Worm (Caenorhabditis elegans): ENCODE data around the gene col-2.

The col-2 gene

ce11 chrIV:10089777-10090176, 4.5 kb upstream of the col-2 start, which contains the start of gene ttr-39:
TSS of gene ttr-39 (minus strand) at chrIV:10089877.
- TF ChIP-seq sea-1 (GFP tag; conservative IDR thresholded peaks at IDR 0.05) (no peak), pes-1 (GFP tag; IDR thresholded peaks at IDR 0.05) (no peak), ceh-13 (GFP tag; optimal IDR thresholded peaks at IDR 0.05) (no peak), flt-1 (GFP tag; IDR thresholded peaks at IDR 0.05) (no peak)

ce11 chrIV:10084323-10084959, 810 bp downstream of the col-2 start, which contains the start of gene W01B6.8:
TSS of gene W01B6.8 (minus strand) at chrIV:10084373.
- TF ChIP-seq B0310.2 (tag; optimal IDR thresholded peaks at IDR 0.05) (no peak), hmg-4 (GFP tag; optimal IDR thresholded peaks at IDR 0.05) (no peak), ama-1 (optimal IDR thresholded peaks at IDR 0.05) (no peak), ceh-13 (GFP tag; optimal IDR thresholded peaks at IDR 0.05) (no peak), hnd-1 (tag; optimal IDR thresholded peaks at IDR 0.05) (no peak), tbx-37 (GFP tag; conservative IDR thresholded peaks at IDR 0.05) (no peak), tbx-11 (GFP tag; IDR thresholded peaks at IDR 0.05) (no peak), sea-1 (GFP tag; conservative IDR thresholded peaks at IDR 0.05) (0 out of 2 replicates have a peak, but pooled peaks have one; percentile 56)

- TF ChIP-seq ets-7 (tag; optimal IDR thresholded peaks at IDR 0.05) (no peak), tbx-37 (GFP tag; conservative IDR thresholded peaks at IDR 0.05) (no peak), hnd-1 (tag; optimal IDR thresholded peaks at IDR 0.05) (no peak)
Observed at ce11 chrIV:10080816-10081215, 4.4 kb downstream of the col-2 start, which contains the start of gene W01B6.6. TSS of gene W01B6.6 (plus strand) at chrIV:10081116.

- TF ChIP-seq pes-1 (GFP tag; IDR thresholded peaks at IDR 0.05), result no peak
- TF ChIP-seq ama-1 (optimal IDR thresholded peaks at IDR 0.05), result no peak
- no peak for TF ChIP-seq sea-1 (GFP tag; conservative IDR thresholded peaks at IDR 0.05)
- no peak for TF ChIP-seq scrt-1 (GFP tag; IDR thresholded peaks at IDR 0.05)
- no peak for TF ChIP-seq ceh-36 (tag; optimal IDR thresholded peaks at IDR 0.05)
- TF ChIP-seq tra-4 (tag; optimal IDR thresholded peaks at IDR 0.05), result no peak
- TF ChIP-seq tbx-37 (GFP tag; conservative IDR thresholded peaks at IDR 0.05), result no peak
- TF ChIP-seq tbx-11 (GFP tag; IDR thresholded peaks at IDR 0.05), result no peak
- TF ChIP-seq hmg-4 (GFP tag; optimal IDR thresholded peaks at IDR 0.05), result no peak
- no peak for TF ChIP-seq B0310.2 (tag; optimal IDR thresholded peaks at IDR 0.05)
- TF ChIP-seq aly-1 (tag; optimal IDR thresholded peaks at IDR 0.05), result no peak
- TF ChIP-seq ets-7 (tag; optimal IDR thresholded peaks at IDR 0.05), result no peak
- no peak for TF ChIP-seq hnd-1 (tag; optimal IDR thresholded peaks at IDR 0.05)
Observed at ce11 chrIV:10078003-10078402, 7.2 kb downstream of the col-2 start.

ce11 chrIV:10075899-10076298, 9.4 kb downstream of the col-2 start, which contains the start of gene W01B6.5:
TSS of gene W01B6.5 (plus strand) at chrIV:10076199.
- no peak for TF ChIP-seq pes-1 (GFP tag; IDR thresholded peaks at IDR 0.05)
- TF ChIP-seq ceh-36 (tag; optimal IDR thresholded peaks at IDR 0.05), result no peak
- TF ChIP-seq hmg-4 (GFP tag; optimal IDR thresholded peaks at IDR 0.05), result no peak
- TF ChIP-seq tra-4 (tag; optimal IDR thresholded peaks at IDR 0.05), result no peak
- no peak for TF ChIP-seq ets-7 (tag; optimal IDR thresholded peaks at IDR 0.05)
- TF ChIP-seq F13C5.2 (tag; optimal IDR thresholded peaks at IDR 0.05), result no peak
- no peak for TF ChIP-seq sea-1 (GFP tag; conservative IDR thresholded peaks at IDR 0.05)
- TF ChIP-seq ama-1 (optimal IDR thresholded peaks at IDR 0.05), result no peak
- no peak for TF ChIP-seq tbx-11 (GFP tag; IDR thresholded peaks at IDR 0.05)
- TF ChIP-seq B0310.2 (tag; optimal IDR thresholded peaks at IDR 0.05), result no peak
- TF ChIP-seq aly-1 (tag; optimal IDR thresholded peaks at IDR 0.05), result no peak
- TF ChIP-seq scrt-1 (GFP tag; IDR thresholded peaks at IDR 0.05), result no peak
- no peak for TF ChIP-seq flt-1 (GFP tag; IDR thresholded peaks at IDR 0.05)
- TF ChIP-seq hnd-1 (tag; optimal IDR thresholded peaks at IDR 0.05), result no peak
- TF ChIP-seq tbx-37 (GFP tag; conservative IDR thresholded peaks at IDR 0.05), result no peak
- no peak for TF ChIP-seq ceh-13 (GFP tag; optimal IDR thresholded peaks at IDR 0.05)
- TF ChIP-seq hmbx-1 (tag; optimal IDR thresholded peaks at IDR 0.05), result no peak

- no peak for TF ChIP-seq aly-1 (tag; optimal IDR thresholded peaks at IDR 0.05)
- no peak for TF ChIP-seq hnd-1 (tag; optimal IDR thresholded peaks at IDR 0.05)
- no peak for TF ChIP-seq ceh-13 (GFP tag; optimal IDR thresholded peaks at IDR 0.05)
- no peak for TF ChIP-seq F13C5.2 (tag; optimal IDR thresholded peaks at IDR 0.05)
- no peak for TF ChIP-seq scrt-1 (GFP tag; IDR thresholded peaks at IDR 0.05)
- TF ChIP-seq ceh-36 (tag; optimal IDR thresholded peaks at IDR 0.05), result no peak
- TF ChIP-seq flt-1 (GFP tag; IDR thresholded peaks at IDR 0.05), result no peak
- no peak for TF ChIP-seq sea-1 (GFP tag; conservative IDR thresholded peaks at IDR 0.05)
Observed at ce11 chrIV:10075034-10075510, 10.2 kb downstream of the col-2 start, which contains the start of the genes ttbk-4 and W01B6.4. TSS of gene ttbk-4 (minus strand) at chrIV:10075134. TSS of gene W01B6.4 (plus strand) at chrIV:10075460.

ce11 chrIV:10072527-10072926, 12.7 kb downstream of the col-2 start, which contains the start of gene W01B6.3:
TSS of gene W01B6.3 (minus strand) at chrIV:10072627.
- TF ChIP-seq B0310.2 (tag; optimal IDR thresholded peaks at IDR 0.05), result no peak
- no peak for TF ChIP-seq ets-7 (tag; optimal IDR thresholded peaks at IDR 0.05)
- no peak for TF ChIP-seq ama-1 (optimal IDR thresholded peaks at IDR 0.05)
- TF ChIP-seq hnd-1 (tag; optimal IDR thresholded peaks at IDR 0.05), result no peak
- no peak for TF ChIP-seq sea-1 (GFP tag; conservative IDR thresholded peaks at IDR 0.05)
- no peak for TF ChIP-seq ceh-36 (tag; optimal IDR thresholded peaks at IDR 0.05)
- no peak for TF ChIP-seq hmbx-1 (tag; optimal IDR thresholded peaks at IDR 0.05)
- no peak for TF ChIP-seq tbx-37 (GFP tag; conservative IDR thresholded peaks at IDR 0.05)
- TF ChIP-seq hmg-4 (GFP tag; optimal IDR thresholded peaks at IDR 0.05), result no peak
- no peak for TF ChIP-seq ceh-13 (GFP tag; optimal IDR thresholded peaks at IDR 0.05)
- no peak for TF ChIP-seq F13C5.2 (tag; optimal IDR thresholded peaks at IDR 0.05)
- no peak for TF ChIP-seq tbx-11 (GFP tag; IDR thresholded peaks at IDR 0.05)

ce11 chrIV:10068266-10068665, 17.0 kb downstream of the col-2 start:
- no peak for TF ChIP-seq ets-7 (tag; optimal IDR thresholded peaks at IDR 0.05)
- no peak for TF ChIP-seq F13C5.2 (tag; optimal IDR thresholded peaks at IDR 0.05)
- TF ChIP-seq aly-1 (tag; optimal IDR thresholded peaks at IDR 0.05), result no peak
- TF ChIP-seq hmg-4 (GFP tag; optimal IDR thresholded peaks at IDR 0.05), result no peak
- no peak for TF ChIP-seq hmbx-1 (tag; optimal IDR thresholded peaks at IDR 0.05)
- TF ChIP-seq sea-1 (GFP tag; conservative IDR thresholded peaks at IDR 0.05), result no peak
- TF ChIP-seq B0310.2 (tag; optimal IDR thresholded peaks at IDR 0.05), result no peak
- no peak for TF ChIP-seq scrt-1 (GFP tag; IDR thresholded peaks at IDR 0.05)
- no peak for TF ChIP-seq ama-1 (optimal IDR thresholded peaks at IDR 0.05)
- no peak for TF ChIP-seq hnd-1 (tag; optimal IDR thresholded peaks at IDR 0.05)
- no peak for TF ChIP-seq ceh-13 (GFP tag; optimal IDR thresholded peaks at IDR 0.05)
- TF ChIP-seq pes-1 (GFP tag; IDR thresholded peaks at IDR 0.05), result no peak
- no peak for TF ChIP-seq tbx-11 (GFP tag; IDR thresholded peaks at IDR 0.05)
- no peak for TF ChIP-seq flt-1 (GFP tag; IDR thresholded peaks at IDR 0.05)
- TF ChIP-seq tbx-37 (GFP tag; conservative IDR thresholded peaks at IDR 0.05), result no peak
- no peak for TF ChIP-seq tra-4 (tag; optimal IDR thresholded peaks at IDR 0.05)
- TF ChIP-seq ceh-36 (tag; optimal IDR thresholded peaks at IDR 0.05), result no peak
